Worm (Caenorhabditis elegans) whole organism, L4 larva: Measurements from ENCODE around the gene Y102A5C.27.
"Not testable (repeated sequence)": the region's sequence is repeated elsewhere in the genome, so short reads cannot be mapped to it uniquely, and the experiment has no call there.

ENCODE experiments used
- dve-1 ChIP-seq: sonication (generic microtip); optimal IDR thresholded peaks from 2 replicates; lab custom pipeline; 2017; ENCODE audit warnings: antibody characterized with exemption, mild to moderate bottlenecking, missing genetic modification characterization, missing compliant biosample characterization; ENCODE audit not compliant: insufficient read depth
- madf-5 ChIP-seq, 2 experiments: fragments of 200-800 bp; sonication (Bioruptor generic); IDR thresholded peaks; 2 replicates each; pipeline ENCODE4 v1.3.6; 2022; ENCODE audit warnings: missing compliant biosample characterization in 2 of 2, missing genetic modification characterization in 2 of 2
- nhr-237 ChIP-seq: sonication (generic microtip); optimal IDR thresholded peaks from 2 replicates; lab custom pipeline; 2017; ENCODE audit warnings: missing biosample characterization, missing genetic modification characterization
- sdz-12 ChIP-seq: fragments of 200-800 bp; sonication (Bioruptor generic); optimal IDR thresholded peaks from 2 replicates; lab custom pipeline; 2018; ENCODE audit warnings: mild to moderate bottlenecking, missing genetic modification characterization, missing compliant biosample characterization
- zfp-3 ChIP-seq: fragments of 200-800 bp; sonication (Bioruptor generic); conservative IDR thresholded peaks from 2 replicates; pipeline ENCODE4 v1.3.6; 2022; ENCODE audit warnings: missing genetic modification reagents, missing genetic modification characterization, missing compliant biosample characterization
- ztf-11 ChIP-seq: fragments of 150-350 bp; optimal IDR thresholded peaks from 2 replicates; lab custom pipeline; 2014; ENCODE audit warnings: missing biosample characterization, missing genetic modification characterization

Y102A5C.27 gene

ce11 chrV:16948011-16948410, 40.5 kb downstream of the Y102A5C.27 start, which contains the start of gene fbxa-112:
fbxa-112 (minus strand) TSS chrV:16948111.
- not testable (repeated sequence) for TF ChIP-seq nhr-237 (tag; lab: Kevin White, UChicago); sdz-12 (GFP tag; lab: Kevin White, UChicago); ztf-11 (tag; lab: Kevin White, UChicago)

ce11 chrV:16938731-16939130, 49.8 kb downstream of the Y102A5C.27 start, which contains the start of gene fbxa-148:
fbxa-148 (plus strand) TSS chrV:16939031.
- not testable (repeated sequence) for TF ChIP-seq madf-5 (GFP tag; IDR thresholded peaks at IDR 0.05; lab: Robert Waterston, UW); zfp-3 (GFP tag; lab: Robert Waterston, UW); dve-1 (tag; lab: Kevin White, UChicago)
